Worm (Caenorhabditis elegans): ENCODE data around the gene efn-3.

The efn-3 gene

DNA sequence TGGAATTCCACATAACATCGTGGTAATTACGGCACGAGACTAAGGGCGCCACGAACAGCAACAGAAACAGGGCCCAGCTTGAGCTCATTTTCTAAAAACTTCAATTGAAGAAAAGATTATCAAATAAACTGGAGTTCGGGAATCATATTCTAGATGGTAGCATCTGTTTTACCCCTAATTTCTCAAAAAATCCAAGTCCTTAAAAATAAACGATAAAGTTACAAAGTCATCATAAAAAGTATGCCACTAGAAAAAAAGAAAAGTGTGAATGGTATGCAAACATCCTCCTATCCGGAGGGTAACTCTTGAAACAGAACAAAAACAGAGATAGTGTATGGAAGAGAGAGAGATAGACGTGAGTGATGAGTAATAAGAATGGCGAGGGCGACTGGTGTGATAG lies at the start of gene efn-3:
efn-3 (minus strand) TSS at position 101 of the 400 bp plus-strand sequence.
- TF ChIP-seq klf-2 (GFP tag; conservative IDR thresholded peaks at IDR 0.05) (no peak), ztf-29 (GFP tag; IDR thresholded peaks at IDR 0.05) (no peak), cog-1 (tag; optimal IDR thresholded peaks at IDR 0.05) (no peak), T22C8.4 (GFP tag; IDR thresholded peaks at IDR 0.05) (no peak), flt-1 (GFP tag; IDR thresholded peaks at IDR 0.05) (no peak), med-1 (GFP tag; optimal IDR thresholded peaks at IDR 0.05; ENCODE audit: insufficient read depth) (no peak), tab-1 (GFP tag; IDR thresholded peaks at IDR 0.05) (no peak), ref-1 (GFP tag; conservative IDR thresholded peaks at IDR 0.05) (no peak), ztf-23 (GFP tag; IDR thresholded peaks at IDR 0.05) (no peak)

DNA sequence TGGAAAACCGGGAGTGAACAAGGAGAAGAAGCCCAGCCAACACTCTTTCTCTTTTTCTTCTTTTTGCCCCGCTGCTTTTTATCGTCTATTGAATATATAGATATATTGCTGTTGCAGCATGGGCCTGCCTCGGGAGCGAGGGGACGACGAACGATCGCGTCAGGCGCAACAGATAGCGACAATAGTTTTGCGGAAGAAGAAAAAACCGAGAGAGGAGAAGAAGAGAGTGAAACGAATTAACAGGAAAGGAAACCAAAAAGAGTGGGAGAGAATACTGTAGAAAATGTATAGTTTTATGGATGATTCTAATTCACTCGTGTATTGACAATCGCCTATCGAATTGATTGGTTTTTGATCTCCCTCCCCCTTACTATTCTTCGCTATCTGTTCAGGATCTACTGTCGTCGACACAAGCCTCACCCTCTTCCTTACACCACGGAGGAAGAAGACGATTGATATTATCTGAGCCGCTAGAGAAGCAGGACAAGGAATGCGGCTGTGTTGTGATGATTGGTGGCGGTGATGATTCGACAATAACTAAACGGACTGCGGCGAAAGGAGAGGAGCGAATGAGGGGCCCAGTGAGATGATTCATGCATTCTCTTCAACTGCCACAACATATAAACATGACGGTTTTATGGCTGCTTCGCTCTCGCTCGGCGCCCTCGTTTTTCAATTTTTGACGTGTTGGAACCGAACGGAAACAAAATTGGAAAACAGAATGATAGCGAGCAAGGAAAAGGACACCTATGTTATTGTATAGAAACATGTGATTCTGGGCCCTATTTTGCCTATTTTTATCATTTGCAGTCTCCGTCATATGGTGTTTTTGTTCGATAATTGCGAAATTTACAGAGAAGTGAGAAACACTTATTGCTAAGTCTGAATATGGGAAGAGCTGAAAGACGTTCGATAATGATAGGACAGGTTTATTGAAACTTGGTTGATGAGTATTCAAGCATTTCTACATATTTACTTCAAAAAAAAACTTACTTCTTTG lies 49.3 kb upstream of the efn-3 start:
- TF ChIP-seq ztf-23 (GFP tag; IDR thresholded peaks at IDR 0.05) = 0 out of 2 replicates have a peak, but pooled peaks have one; percentile 20
- 0 out of 2 replicates have a peak, but pooled peaks have one; percentile 45 for TF ChIP-seq ztf-29 (GFP tag; IDR thresholded peaks at IDR 0.05)
- no peak for TF ChIP-seq ref-1 (GFP tag; conservative IDR thresholded peaks at IDR 0.05)
- no peak for TF ChIP-seq cog-1 (tag; optimal IDR thresholded peaks at IDR 0.05)
- no peak for TF ChIP-seq tab-1 (GFP tag; IDR thresholded peaks at IDR 0.05)

DNA sequence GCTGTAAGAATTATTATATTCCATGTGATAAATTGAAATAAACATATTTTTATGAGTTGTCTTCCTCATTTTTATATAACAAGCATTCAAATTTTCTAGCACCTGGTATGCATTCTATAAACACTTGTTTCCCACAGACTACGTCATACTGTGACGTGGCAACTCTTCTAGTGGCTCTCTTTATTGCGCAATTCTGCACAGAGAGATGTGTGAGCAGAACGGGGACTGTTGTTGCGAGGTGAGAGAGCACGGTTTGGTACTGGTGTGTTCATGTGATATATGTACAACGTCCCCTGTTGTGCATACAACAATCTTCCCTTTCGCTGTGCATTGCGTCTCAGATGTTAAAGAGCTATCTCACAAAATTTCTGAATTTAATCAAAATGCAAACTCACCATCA lies 47.8 kb upstream of the efn-3 start:
- TF ChIP-seq med-1 (GFP tag; optimal IDR thresholded peaks at IDR 0.05; ENCODE audit: insufficient read depth) (no peak), klf-2 (GFP tag; conservative IDR thresholded peaks at IDR 0.05) (no peak), flt-1 (GFP tag; IDR thresholded peaks at IDR 0.05) (no peak), T22C8.4 (GFP tag; IDR thresholded peaks at IDR 0.05) (no peak), ztf-29 (GFP tag; IDR thresholded peaks at IDR 0.05) (no peak), cog-1 (tag; optimal IDR thresholded peaks at IDR 0.05) (no peak), tab-1 (GFP tag; IDR thresholded peaks at IDR 0.05) (no peak)

DNA sequence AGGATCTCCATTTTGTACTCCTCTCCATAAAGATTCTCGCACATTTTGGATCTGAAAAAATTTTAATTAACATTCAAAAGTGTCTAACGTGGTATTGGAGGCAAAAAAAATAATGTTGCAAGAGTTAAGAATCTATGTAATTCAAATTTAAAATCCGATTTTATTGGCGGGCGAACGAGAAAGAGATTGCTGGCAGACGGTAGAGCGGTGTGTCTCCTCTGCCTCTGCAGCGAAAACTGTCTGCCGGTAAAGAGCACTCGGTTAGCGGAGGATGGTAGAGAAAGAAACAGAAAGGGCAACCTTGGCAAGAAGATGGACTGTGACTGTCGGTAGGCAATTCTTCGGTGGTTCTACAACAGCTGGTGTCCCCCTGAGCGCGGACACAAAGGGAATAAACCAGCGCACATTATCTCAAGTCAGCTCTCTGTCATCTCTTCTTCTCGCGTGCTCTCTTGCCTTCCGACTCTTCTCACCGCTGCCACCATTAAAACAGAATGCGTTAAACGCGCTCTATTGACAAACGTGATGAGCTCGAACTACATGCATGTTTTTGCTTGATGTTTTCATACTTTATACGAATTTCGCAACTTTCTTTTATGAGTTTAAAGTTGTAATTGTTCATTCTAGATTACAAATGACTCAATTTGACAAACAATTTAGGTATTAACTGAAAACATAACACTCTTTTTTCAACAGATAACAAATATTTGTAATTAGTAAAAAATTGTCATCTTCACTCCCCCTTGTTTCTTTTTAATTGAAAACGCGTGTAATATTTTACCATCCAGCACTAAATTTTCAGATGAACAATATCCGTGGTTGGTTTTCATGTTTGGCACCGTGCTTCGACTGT lies 41.8 kb upstream of the efn-3 start, which contains the start of the genes cdk-4 and F18H3.1:
cdk-4 (minus strand) TSS at position 51 of the 853 bp plus-strand sequence.
F18H3.1 (plus strand) TSS at position 803 of the 853 bp plus-strand sequence.
- TF ChIP-seq flt-1 (GFP tag; IDR thresholded peaks at IDR 0.05) (peak; percentile 70; the same call in 1 of the 2 replicates), ztf-29 (GFP tag; IDR thresholded peaks at IDR 0.05) (no peak), cog-1 (tag; optimal IDR thresholded peaks at IDR 0.05) (peak; percentile 64), ztf-23 (GFP tag; IDR thresholded peaks at IDR 0.05) (no peak)

DNA sequence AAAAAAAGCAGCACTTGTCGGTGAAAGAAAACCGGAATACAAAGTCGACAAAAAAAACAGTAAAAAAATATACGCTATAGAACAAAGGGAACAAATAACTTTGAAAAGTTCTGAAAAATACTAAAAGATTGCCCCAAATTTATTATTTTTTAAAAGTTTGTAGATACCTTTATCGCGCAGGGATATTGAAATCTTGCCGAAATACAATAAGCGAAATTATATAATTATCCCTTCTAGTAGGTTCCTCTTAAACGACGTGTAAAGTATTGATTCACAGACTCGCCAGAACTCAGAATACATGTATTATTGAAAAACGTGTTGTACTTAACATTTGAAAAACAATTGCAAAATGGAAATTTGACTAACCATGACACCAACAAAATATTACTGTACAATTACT lies 37.1 kb upstream of the efn-3 start:
- TF ChIP-seq cog-1 (tag; optimal IDR thresholded peaks at IDR 0.05) (peak; percentile 59), klf-2 (GFP tag; conservative IDR thresholded peaks at IDR 0.05) (no peak), flt-1 (GFP tag; IDR thresholded peaks at IDR 0.05) (no peak), med-1 (GFP tag; optimal IDR thresholded peaks at IDR 0.05; ENCODE audit: insufficient read depth) (no peak), ztf-23 (GFP tag; IDR thresholded peaks at IDR 0.05) (no peak), tab-1 (GFP tag; IDR thresholded peaks at IDR 0.05) (no peak), ref-1 (GFP tag; conservative IDR thresholded peaks at IDR 0.05) (no peak), ztf-29 (GFP tag; IDR thresholded peaks at IDR 0.05) (no peak), T22C8.4 (GFP tag; IDR thresholded peaks at IDR 0.05) (peak; percentile 78)

DNA sequence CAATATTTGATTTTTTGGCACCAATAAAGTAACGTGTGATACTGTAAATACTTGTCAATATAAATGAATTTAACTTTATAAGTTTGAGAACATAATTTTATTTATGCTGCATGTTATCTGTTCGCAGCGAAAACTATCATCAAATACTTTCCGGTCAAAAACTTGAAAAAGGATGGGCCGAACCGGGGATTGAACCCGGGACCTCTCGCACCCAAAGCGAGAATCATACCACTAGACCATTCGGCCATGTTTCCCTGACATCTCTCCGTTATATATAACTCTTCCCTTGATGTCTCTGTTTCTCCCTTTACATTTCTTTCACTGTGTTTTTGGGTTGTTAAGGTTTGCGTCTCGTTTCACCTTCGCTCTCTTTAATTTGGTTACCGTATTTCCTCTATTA lies 34.5 kb upstream of the efn-3 start:
- TF ChIP-seq ztf-23 (GFP tag; IDR thresholded peaks at IDR 0.05) (peak; percentile 91), med-1 (GFP tag; optimal IDR thresholded peaks at IDR 0.05; ENCODE audit: insufficient read depth) (peak; percentile 55), ztf-29 (GFP tag; IDR thresholded peaks at IDR 0.05) (peak; percentile 89), tab-1 (GFP tag; IDR thresholded peaks at IDR 0.05) (peak; percentile 92), cog-1 (tag; optimal IDR thresholded peaks at IDR 0.05) (peak; percentile 70), flt-1 (GFP tag; IDR thresholded peaks at IDR 0.05) (peak; percentile 93), klf-2 (GFP tag; conservative IDR thresholded peaks at IDR 0.05) (peak; percentile 77), T22C8.4 (GFP tag; IDR thresholded peaks at IDR 0.05) (peak; percentile 89), ref-1 (GFP tag; conservative IDR thresholded peaks at IDR 0.05) (peak; percentile 67)

DNA sequence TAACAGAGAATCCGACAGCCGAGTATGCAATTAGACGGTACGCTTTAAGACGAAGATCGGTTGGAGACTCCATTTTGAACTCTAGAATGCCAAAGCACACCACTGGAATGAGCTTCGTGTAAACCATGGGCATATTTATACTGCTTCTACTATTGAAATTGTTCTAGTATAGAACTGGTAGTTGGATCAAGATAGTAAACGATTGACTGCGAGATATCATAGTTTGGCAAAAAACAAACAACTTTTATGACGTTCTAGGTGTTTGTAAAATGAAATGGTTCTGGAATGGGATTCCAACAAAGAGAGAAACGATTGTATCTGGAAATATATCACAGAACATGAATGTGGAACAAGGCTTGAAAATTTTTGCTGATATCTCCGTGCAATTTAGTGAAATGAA lies 33.7 kb upstream of the efn-3 start, which contains the start of gene col-185:
col-185 (minus strand) TSS at position 101 of the 400 bp plus-strand sequence.
- TF ChIP-seq ref-1 (GFP tag; conservative IDR thresholded peaks at IDR 0.05) = no peak
- TF ChIP-seq ztf-29 (GFP tag; IDR thresholded peaks at IDR 0.05) = no peak
- TF ChIP-seq ztf-23 (GFP tag; IDR thresholded peaks at IDR 0.05) = no peak
- no peak for TF ChIP-seq cog-1 (tag; optimal IDR thresholded peaks at IDR 0.05)
- TF ChIP-seq tab-1 (GFP tag; IDR thresholded peaks at IDR 0.05) = no peak
- TF ChIP-seq med-1 (GFP tag; optimal IDR thresholded peaks at IDR 0.05; ENCODE audit: insufficient read depth) = no peak
- no peak for TF ChIP-seq T22C8.4 (GFP tag; IDR thresholded peaks at IDR 0.05)

DNA sequence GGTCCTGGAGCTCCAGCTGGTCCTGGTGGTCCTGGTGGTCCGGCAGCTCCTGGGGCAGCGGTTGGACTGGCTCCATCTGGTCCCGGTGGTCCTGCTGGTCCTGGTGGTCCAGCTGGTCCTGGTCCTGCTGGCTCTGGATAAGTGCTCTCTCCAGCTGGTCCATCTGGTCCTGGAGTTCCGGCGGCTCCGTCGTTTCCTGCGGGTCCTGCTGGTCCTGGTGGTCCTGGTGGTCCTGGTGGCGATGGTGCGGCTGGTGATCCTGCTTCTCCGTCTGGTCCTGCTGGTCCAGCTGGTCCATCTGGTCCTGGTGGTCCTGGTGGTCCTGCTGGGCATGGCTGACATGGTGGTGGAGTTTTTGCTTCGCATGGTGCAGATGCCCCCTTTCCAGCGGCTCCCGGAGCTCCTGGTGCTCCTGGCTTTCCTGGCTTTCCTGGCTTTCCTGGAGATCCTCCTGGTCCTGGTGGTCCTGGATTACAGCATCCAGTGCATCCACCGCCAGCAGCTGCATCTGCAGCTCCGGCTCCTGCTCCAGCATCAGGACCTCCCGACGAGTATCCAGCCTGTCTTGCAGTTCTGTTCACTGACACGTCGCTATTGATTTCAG lies 33.1 kb upstream of the efn-3 start:
- no peak for TF ChIP-seq ztf-29 (GFP tag; IDR thresholded peaks at IDR 0.05)
- TF ChIP-seq klf-2 (GFP tag; conservative IDR thresholded peaks at IDR 0.05) = no peak
- no peak for TF ChIP-seq T22C8.4 (GFP tag; IDR thresholded peaks at IDR 0.05)
- no peak for TF ChIP-seq med-1 (GFP tag; optimal IDR thresholded peaks at IDR 0.05; ENCODE audit: insufficient read depth)
- no peak for TF ChIP-seq tab-1 (GFP tag; IDR thresholded peaks at IDR 0.05)

DNA sequence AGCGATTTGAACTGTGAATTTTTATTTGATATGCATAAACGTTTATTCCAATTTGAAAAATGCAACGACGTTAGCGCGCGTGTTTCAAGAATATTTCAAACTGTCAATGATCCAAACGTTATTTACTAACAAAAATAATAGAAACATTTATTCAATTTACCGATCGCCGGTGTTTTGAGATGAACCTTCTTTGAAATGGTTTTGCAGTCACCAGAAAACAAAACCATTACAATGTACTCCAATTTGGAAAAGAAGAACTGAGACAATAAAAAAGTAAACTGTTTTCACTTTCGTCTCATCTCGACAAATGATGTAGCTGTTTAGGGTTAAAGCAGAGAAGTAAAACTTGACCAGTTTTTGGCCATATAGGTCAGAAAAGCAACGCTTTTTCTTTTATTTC lies 30.0 kb upstream of the efn-3 start, which contains the start of gene H06A10.1:
H06A10.1 (plus strand) TSS at position 301 of the 400 bp plus-strand sequence.
- TF ChIP-seq med-1 (GFP tag; optimal IDR thresholded peaks at IDR 0.05; ENCODE audit: insufficient read depth) (no peak), cog-1 (tag; optimal IDR thresholded peaks at IDR 0.05) (no peak), tab-1 (GFP tag; IDR thresholded peaks at IDR 0.05) (no peak), T22C8.4 (GFP tag; IDR thresholded peaks at IDR 0.05) (no peak), ztf-29 (GFP tag; IDR thresholded peaks at IDR 0.05) (no peak), ztf-23 (GFP tag; IDR thresholded peaks at IDR 0.05) (no peak), ref-1 (GFP tag; conservative IDR thresholded peaks at IDR 0.05) (no peak)

Data from whole organism, midembryonic.